Worm (Caenorhabditis elegans) whole organism, L4 larva: Measurements from ENCODE around the gene F17E9.2.

Experiments used
- F26F4.8 ChIP-seq: fragments of 200-800 bp; sonication (Bioruptor generic); conservative IDR thresholded peaks from 2 replicates; pipeline ENCODE4 v1.3.6; 2022; ENCODE audit warnings: missing genetic modification characterization, missing compliant biosample characterization
- R02D3.7 ChIP-seq: fragments of 150-350 bp; sonication (generic microtip); optimal IDR thresholded peaks from 3 replicates; lab custom pipeline; 2014; ENCODE audit warnings: missing biosample characterization, missing genetic modification characterization
- T26A8.4 ChIP-seq: fragments of 200-800 bp; sonication (Bioruptor generic); IDR thresholded peaks from 2 replicates; pipeline ENCODE4 v1.3.6; 2022; ENCODE audit warnings: missing genetic modification characterization, missing compliant biosample characterization
- Y48G9A.11 ChIP-seq: fragments of 200-800 bp; sonication (Bioruptor generic); IDR thresholded peaks from 2 replicates; pipeline ENCODE4 v1.3.6; 2022; ENCODE audit warnings: missing genetic modification reagents, missing genetic modification characterization, missing compliant biosample characterization
- Y5F2A.4 ChIP-seq: fragments of 200-800 bp; sonication (Bioruptor generic); optimal IDR thresholded peaks from 2 replicates; lab custom pipeline; 2018; ENCODE audit warnings: mild to moderate bottlenecking, missing genetic modification characterization, missing compliant biosample characterization
- ZK546.5 ChIP-seq, 2 experiments: sonication (generic microtip); optimal IDR thresholded peaks; 2 replicates each; lab custom pipeline; 2017; ENCODE audit warnings: missing biosample characterization in 2 of 2, missing genetic modification characterization in 2 of 2
- aha-1 ChIP-seq: fragments of 150-350 bp; peaks from one replicate; lab custom pipeline; 2014; ENCODE audit warnings: missing biosample characterization, missing genetic modification characterization
- aly-2 ChIP-seq: sonication (generic microtip); optimal IDR thresholded peaks from 2 replicates; lab custom pipeline; 2018; ENCODE audit warnings: missing biosample characterization, missing genetic modification characterization
- arid-1 ChIP-seq: fragments of 200-800 bp; sonication (Bioruptor generic); conservative IDR thresholded peaks from 2 replicates; pipeline ENCODE4 v1.3.6; 2022; ENCODE audit warnings: missing genetic modification reagents, missing genetic modification characterization, missing compliant biosample characterization
- attf-4 ChIP-seq: sonication (generic microtip); optimal IDR thresholded peaks from 3 replicates; lab custom pipeline; 2017; ENCODE audit warnings: missing biosample characterization, missing genetic modification characterization
- ceh-28 ChIP-seq: fragments of 150-350 bp; optimal IDR thresholded peaks from 2 replicates; lab custom pipeline; 2014; ENCODE audit warnings: missing biosample characterization, missing genetic modification reagents, missing genetic modification characterization
- ceh-82 ChIP-seq: sonication (generic microtip); optimal IDR thresholded peaks from 2 replicates; lab custom pipeline; 2017; ENCODE audit warnings: missing biosample characterization, missing genetic modification characterization
- dmd-8 ChIP-seq: fragments of 200-800 bp; sonication (Bioruptor generic); IDR thresholded peaks from 2 replicates; pipeline ENCODE4 v1.3.6; 2022; ENCODE audit warnings: missing genetic modification characterization, missing compliant biosample characterization
- dpl-1 ChIP-seq: fragments of 150-350 bp; optimal IDR thresholded peaks from 2 replicates; lab custom pipeline; 2014; ENCODE audit warnings: missing biosample characterization, missing genetic modification reagents, missing genetic modification characterization
- duxl-1 ChIP-seq: sonication (generic microtip); optimal IDR thresholded peaks from 2 replicates; lab custom pipeline; 2016; ENCODE audit warnings: mild to moderate bottlenecking, missing genetic modification characterization, moderate library complexity, missing compliant biosample characterization; ENCODE audit not compliant: poor library complexity
- dve-1 ChIP-seq: sonication (generic microtip); optimal IDR thresholded peaks from 2 replicates; lab custom pipeline; 2017; ENCODE audit warnings: antibody characterized with exemption, mild to moderate bottlenecking, missing genetic modification characterization, missing compliant biosample characterization; ENCODE audit not compliant: insufficient read depth
- egl-43 ChIP-seq: fragments of 200-800 bp; sonication (Bioruptor generic); IDR thresholded peaks from 2 replicates; pipeline ENCODE4 v1.3.6; 2022; ENCODE audit warnings: missing genetic modification reagents, missing genetic modification characterization, missing compliant biosample characterization
- gei-8 ChIP-seq: fragments of 200-800 bp; sonication (Bioruptor generic); optimal IDR thresholded peaks from 2 replicates; lab custom pipeline; 2018; ENCODE audit warnings: mild to moderate bottlenecking, missing genetic modification characterization, missing compliant biosample characterization
- hif-1 ChIP-seq, 2 experiments: sonication (generic microtip); optimal IDR thresholded peaks; 2 replicates each; lab custom pipeline; 2016 to 2017; ENCODE audit warnings: missing compliant biosample characterization in 2 of 2, missing genetic modification characterization in 2 of 2, missing genetic modification reagents in 2 of 2, missing genotype in 2 of 2, mild to moderate bottlenecking in 1 of 2
- jun-1 ChIP-seq: fragments of 150-350 bp; optimal IDR thresholded peaks from 2 replicates; lab custom pipeline; 2014; ENCODE audit warnings: missing biosample characterization, missing genetic modification reagents, missing genetic modification characterization
- lim-7 ChIP-seq: fragments of 200-800 bp; sonication (Bioruptor generic); IDR thresholded peaks from 2 replicates; pipeline ENCODE4 v1.3.6; 2022; ENCODE audit warnings: missing genetic modification characterization, missing compliant biosample characterization
- lin-29 ChIP-seq: fragments of 200-800 bp; sonication (Bioruptor generic); IDR thresholded peaks from 2 replicates; pipeline ENCODE4 v1.3.6; 2022; ENCODE audit warnings: missing genetic modification reagents, missing genetic modification characterization, missing compliant biosample characterization
- lin-38 ChIP-seq: fragments of 200-800 bp; sonication (Bioruptor generic); IDR thresholded peaks from 2 replicates; pipeline ENCODE4 v1.3.6; 2022; ENCODE audit warnings: missing genetic modification reagents, missing genetic modification characterization, missing compliant biosample characterization
- lir-3 ChIP-seq: sonication (generic microtip); optimal IDR thresholded peaks from 2 replicates; lab custom pipeline; 2016; ENCODE audit warnings: mild to moderate bottlenecking, missing genetic modification characterization, missing compliant biosample characterization
- lsy-2 ChIP-seq, 2 experiments: fragments of 150-350 bp in 1 of 2; sonication (generic microtip) in 1 of 2; optimal IDR thresholded peaks; 2 replicates each; lab custom pipeline; 2014 to 2017; ENCODE audit warnings: missing biosample characterization in 2 of 2, missing genetic modification characterization in 2 of 2
- mdl-1 ChIP-seq, 2 experiments: fragments of 150-350 bp in 1 of 2; sonication (generic microtip) in 1 of 2; optimal IDR thresholded peaks; 2 replicates each; lab custom pipeline; 2014 to 2017; ENCODE audit warnings: missing biosample characterization in 2 of 2, missing genetic modification characterization in 2 of 2
- nhr-10 ChIP-seq: fragments of 150-350 bp; optimal IDR thresholded peaks from 2 replicates; lab custom pipeline; 2014; ENCODE audit warnings: missing biosample characterization, missing genetic modification characterization
- nhr-102 ChIP-seq: sonication (generic microtip); optimal IDR thresholded peaks from 2 replicates; lab custom pipeline; 2016; ENCODE audit warnings: mild to moderate bottlenecking, missing genetic modification characterization, moderate library complexity, missing compliant biosample characterization
- nhr-11 ChIP-seq: fragments of 150-350 bp; optimal IDR thresholded peaks from 2 replicates; lab custom pipeline; 2014; ENCODE audit warnings: missing biosample characterization, missing genetic modification characterization
- nhr-25 ChIP-seq: sonication (generic microtip); optimal IDR thresholded peaks from 2 replicates; lab custom pipeline; 2017; ENCODE audit warnings: missing genetic modification characterization, mild to moderate bottlenecking, missing compliant biosample characterization, antibody characterized with exemption, moderate library complexity, borderline replicate concordance; ENCODE audit not compliant: insufficient read depth
- nhr-28 ChIP-seq: fragments of 150-350 bp; optimal IDR thresholded peaks from 2 replicates; lab custom pipeline; 2014; ENCODE audit warnings: missing biosample characterization, missing genetic modification characterization
- nhr-41 ChIP-seq: fragments of 200-800 bp; sonication (Bioruptor generic); IDR thresholded peaks from 2 replicates; pipeline ENCODE4 v1.3.6; 2022; ENCODE audit warnings: missing genetic modification reagents, missing genetic modification characterization, missing compliant biosample characterization
- nhr-48 ChIP-seq: sonication (generic microtip); optimal IDR thresholded peaks from 2 replicates; lab custom pipeline; 2016; ENCODE audit warnings: mild to moderate bottlenecking, missing genetic modification characterization, missing compliant biosample characterization
- nhr-6 ChIP-seq: fragments of 150-350 bp; optimal IDR thresholded peaks from 2 replicates; lab custom pipeline; 2014; ENCODE audit warnings: missing biosample characterization, missing genetic modification characterization
- nhr-77 ChIP-seq: fragments of 150-350 bp; optimal IDR thresholded peaks from 2 replicates; lab custom pipeline; 2014; ENCODE audit warnings: missing biosample characterization, missing genetic modification characterization
- pha-4 ChIP-seq, 2 experiments: fragments of 150-350 bp in 1 of 2; fragments of 200-800 bp in 1 of 2; sonication (Bioruptor generic) in 1 of 2; IDR thresholded peaks in 1 of 2; optimal IDR thresholded peaks in 1 of 2; 2 replicates each; pipeline versions ENCODE4 v1.3.6 to Lab custom; 2014 to 2022; ENCODE audit warnings: missing genetic modification characterization in 2 of 2, missing genetic modification reagents in 2 of 2, missing biosample characterization in 1 of 2, missing compliant biosample characterization in 1 of 2
- rbr-2 ChIP-seq: sonication (generic microtip); optimal IDR thresholded peaks from 2 replicates; lab custom pipeline; 2016; ENCODE audit warnings: missing genotype, missing genetic modification characterization, missing compliant biosample characterization
- set-16 ChIP-seq: fragments of 200-800 bp; sonication (Bioruptor generic); IDR thresholded peaks from 2 replicates; pipeline ENCODE4 v1.3.6; 2022; ENCODE audit warnings: missing genetic modification reagents, missing genetic modification characterization, missing compliant biosample characterization
- skn-1 ChIP-seq: fragments of 150-350 bp; optimal IDR thresholded peaks from 2 replicates; lab custom pipeline; 2014; ENCODE audit warnings: missing biosample characterization, missing genetic modification characterization
- tag-97 ChIP-seq: fragments of 200-800 bp; sonication (Bioruptor generic); IDR thresholded peaks from 2 replicates; pipeline ENCODE4 v1.3.6; 2022; ENCODE audit warnings: missing genetic modification characterization, missing compliant biosample characterization
- tra-1 ChIP-seq: fragments of 200-800 bp; sonication (Bioruptor generic); IDR thresholded peaks from 2 replicates; pipeline ENCODE4 v1.3.6; 2022; ENCODE audit warnings: missing genetic modification reagents, missing genetic modification characterization, missing compliant biosample characterization
- unc-130 ChIP-seq: sonication (generic microtip); optimal IDR thresholded peaks from 2 replicates; lab custom pipeline; 2016; ENCODE audit warnings: missing genetic modification reagents, missing genetic modification characterization, missing compliant biosample characterization
- unc-39 ChIP-seq: sonication (generic microtip); optimal IDR thresholded peaks from 2 replicates; lab custom pipeline; 2017; ENCODE audit warnings: missing biosample characterization, missing genetic modification characterization
- unc-62 ChIP-seq, 3 experiments: fragments of 150-350 bp in 1 of 3; sonication (generic microtip); optimal IDR thresholded peaks in 2 of 3; peaks in 1 of 3; 1 replicate in 1 of 3; 2 replicates in 2 of 3; lab custom pipeline; 2014 to 2017; ENCODE audit warnings: missing biosample characterization in 3 of 3, missing genetic modification characterization in 3 of 3, missing genetic modification reagents in 3 of 3, missing genotype in 1 of 3
- vab-7 ChIP-seq: fragments of 200-800 bp; sonication (Bioruptor generic); IDR thresholded peaks from 2 replicates; pipeline ENCODE4 v1.3.6; 2022; ENCODE audit warnings: missing genetic modification reagents, missing genetic modification characterization, missing compliant biosample characterization
- zfp-3 ChIP-seq: fragments of 200-800 bp; sonication (Bioruptor generic); conservative IDR thresholded peaks from 2 replicates; pipeline ENCODE4 v1.3.6; 2022; ENCODE audit warnings: missing genetic modification reagents, missing genetic modification characterization, missing compliant biosample characterization
- zip-11 ChIP-seq: fragments of 200-800 bp; sonication (Bioruptor generic); IDR thresholded peaks from 2 replicates; pipeline ENCODE4 v1.3.6; 2022; ENCODE audit warnings: missing genetic modification characterization, missing compliant biosample characterization
- ztf-11 ChIP-seq: fragments of 150-350 bp; optimal IDR thresholded peaks from 2 replicates; lab custom pipeline; 2014; ENCODE audit warnings: missing biosample characterization, missing genetic modification characterization
- ztf-7 ChIP-seq: fragments of 150-350 bp; optimal IDR thresholded peaks from 2 replicates; lab custom pipeline; 2014; ENCODE audit warnings: missing biosample characterization, missing genetic modification characterization

F17E9.2 gene

ce11 chrIV:8333954-8333987 is 21.9 kb upstream of the F17E9.2 start, which contains the start of gene his-31:
Gene his-31, minus strand, starts transcription at chrIV:8333983.
- TF ChIP-seq pha-4 (GFP tag; IDR thresholded peaks at IDR 0.05; lab: Robert Waterston, UW): no peak
- TF ChIP-seq pha-4 (tag; optimal IDR thresholded peaks at IDR 0.05; lab: Kevin White, UChicago): no peak
- no peak for TF ChIP-seq nhr-6 (tag; lab: Kevin White, UChicago)
- no peak for TF ChIP-seq vab-7 (GFP tag; lab: Robert Waterston, UW)
- TF ChIP-seq ztf-11 (tag; lab: Kevin White, UChicago): no peak
- no peak for TF ChIP-seq nhr-28 (tag; lab: Kevin White, UChicago)
- TF ChIP-seq zfp-3 (GFP tag; lab: Robert Waterston, UW): no peak
- no peak for TF ChIP-seq dve-1 (tag; lab: Kevin White, UChicago)
- no peak for TF ChIP-seq F26F4.8 (GFP tag; lab: Robert Waterston, UW)
- TF ChIP-seq attf-4 (tag; lab: Kevin White, UChicago): no peak
- no peak for TF ChIP-seq dmd-8
- TF ChIP-seq ceh-82 (tag; lab: Kevin White, UChicago): no peak

ce11 chrIV:8333988-8334863 is 21.5 kb upstream of the F17E9.2 start, which contains the start of gene his-32:
Gene his-32, plus strand, starts transcription at chrIV:8334305.
- TF ChIP-seq lin-29 (GFP tag; lab: Robert Waterston, UW): no peak
- no peak for TF ChIP-seq mdl-1 (tag; optimal IDR thresholded peaks at IDR 0.05; lab: Kevin White, UChicago)
- TF ChIP-seq ZK546.5 (tag; optimal IDR thresholded peaks at IDR 0.05; lab: Kevin White, UChicago): no peak
- no peak for TF ChIP-seq lsy-2 (tag; optimal IDR thresholded peaks at IDR 0.05; lab: Kevin White, UChicago)
- no peak for TF ChIP-seq nhr-102 (tag; lab: Kevin White, UChicago)
- TF ChIP-seq unc-62 (GFP tag; optimal IDR thresholded peaks at IDR 0.05 in 1 of 2; lab: Kevin White, UChicago): peak in 1 of 2 experiments; percentile 56
- no peak for TF ChIP-seq unc-62 (tag; optimal IDR thresholded peaks at IDR 0.05; lab: Kevin White, UChicago)
- no peak for TF ChIP-seq vab-7 (GFP tag; lab: Robert Waterston, UW)
- no peak for TF ChIP-seq egl-43 (GFP tag; lab: Robert Waterston, UW)
- TF ChIP-seq ztf-7 (tag; lab: Kevin White, UChicago): no peak
- TF ChIP-seq T26A8.4 (GFP tag; lab: Robert Waterston, UW): no peak
- no peak for TF ChIP-seq arid-1 (GFP tag; lab: Robert Waterston, UW)
- TF ChIP-seq zip-11 (GFP tag; lab: Robert Waterston, UW): no peak
- TF ChIP-seq ztf-11 (tag; lab: Kevin White, UChicago): no peak
- TF ChIP-seq ceh-28 (tag; lab: Kevin White, UChicago): no peak
- TF ChIP-seq gei-8 (GFP tag; lab: Kevin White, UChicago): no peak
- no peak for TF ChIP-seq tra-1
- TF ChIP-seq lim-7 (GFP tag; lab: Robert Waterston, UW): no peak
- TF ChIP-seq hif-1 (tag; optimal IDR thresholded peaks at IDR 0.05; lab: Kevin White, UChicago): no peak
- TF ChIP-seq R02D3.7: no peak
- peak; percentile 78; the same call in 1 of the 2 replicates for TF ChIP-seq set-16 (GFP tag; lab: Robert Waterston, UW)
- TF ChIP-seq rbr-2 (tag; lab: Kevin White, UChicago): peak; percentile 69
- TF ChIP-seq unc-130: no peak
- no peak for TF ChIP-seq aly-2 (tag; lab: Kevin White, UChicago)
- peak; percentile 15 for TF ChIP-seq aha-1 (tag; lab: Kevin White, UChicago)
- no peak for TF ChIP-seq Y5F2A.4
- TF ChIP-seq nhr-41 (GFP tag; lab: Robert Waterston, UW): no peak
- no peak for TF ChIP-seq nhr-11
- TF ChIP-seq nhr-6 (tag; lab: Kevin White, UChicago): peak; percentile 85
- TF ChIP-seq Y48G9A.11 (GFP tag; lab: Robert Waterston, UW): no peak
- peak; percentile 92 for TF ChIP-seq nhr-25 (tag; lab: Kevin White, UChicago)
- TF ChIP-seq dpl-1 (GFP tag; lab: Kevin White, UChicago): peak; percentile 0
- no peak for TF ChIP-seq tag-97
- no peak for TF ChIP-seq unc-39 (tag; lab: Kevin White, UChicago)
- peak; percentile 20 for TF ChIP-seq duxl-1 (tag; lab: Kevin White, UChicago)
- no peak for TF ChIP-seq lir-3
- TF ChIP-seq skn-1 (tag; lab: Kevin White, UChicago): no peak
- TF ChIP-seq nhr-48 (tag; lab: Kevin White, UChicago): no peak
- TF ChIP-seq nhr-77 (tag; lab: Kevin White, UChicago): no peak
- no peak for TF ChIP-seq nhr-10
- TF ChIP-seq jun-1 (tag; lab: Kevin White, UChicago): no peak
- no peak for TF ChIP-seq lin-38 (GFP tag; lab: Robert Waterston, UW)
